Fruit fly (Drosophila melanogaster) Kc167 (cell line): Measurements from ENCODE around the gene Osi17.

Source experiments
- Sin3A ChIP-seq: fragments of >200 bp; optimal IDR thresholded peaks from 2 replicates; lab custom pipeline; 2018; ENCODE audit warnings: missing external identifiers
- h ChIP-seq: fragments of >200 bp; optimal IDR thresholded peaks from 3 replicates; lab custom pipeline; 2018; ENCODE audit warnings: missing external identifiers
- ttk ChIP-seq: sonication (Bioruptor generic); optimal IDR thresholded peaks from 2 replicates; lab custom pipeline; 2017; ENCODE audit warnings: missing external identifiers

DNA sequence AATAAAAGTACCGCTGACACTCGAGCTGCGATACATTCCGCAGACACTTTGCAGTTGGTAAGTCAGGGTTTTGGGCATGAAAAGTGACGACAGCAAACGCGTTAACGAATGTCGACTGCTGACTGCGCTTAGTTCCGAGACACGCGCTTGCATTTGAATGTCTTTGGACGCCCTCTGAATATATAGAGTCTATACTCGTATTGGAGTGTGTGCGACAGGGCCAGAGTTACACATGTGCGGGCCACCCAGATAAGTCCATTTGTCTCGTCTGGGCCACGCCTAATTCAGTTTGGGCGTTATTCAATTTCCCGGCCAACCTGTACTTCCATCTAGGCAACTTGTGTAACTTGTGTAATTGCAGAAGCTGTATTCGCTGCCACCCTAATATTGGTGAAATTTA, 21.3 kb upstream of the Osi17 start:
- TF ChIP-seq Sin3A (no peak), h (no peak), ttk (no peak)
